Fruit fly (Drosophila melanogaster): ENCODE measurements around the gene Ho.

Gene Ho

dm6 chr3R:11669017-11669953 lies 10.3 kb upstream of the Ho start (continued):
- peak; percentile 12 for TF ChIP-seq caup (GFP tag; optimal IDR thresholded peaks at IDR 0.05; ENCODE audit: severe bottlenecking)
- TF ChIP-seq Deaf1 (tag; optimal IDR thresholded peaks at IDR 0.05): peak; percentile 83
- 0 out of 3 replicates have a peak, but pooled peaks have one; percentile 31 for TF ChIP-seq Doc3 (GFP tag; IDR thresholded peaks at IDR 0.05; ENCODE audit: partially characterized antibody)
- peak in 1 of 2 experiments; percentile 19 for TF ChIP-seq crp (GFP tag; optimal IDR thresholded peaks at IDR 0.05)
- peak; percentile 55 for TF ChIP-seq Jarid2 (GFP tag; optimal IDR thresholded peaks at IDR 0.05)
- 0 out of 3 replicates have a peak, but pooled peaks have one; percentile 10 for TF ChIP-seq CG16813 (GFP tag; IDR thresholded peaks at IDR 0.05; ENCODE audit: partially characterized antibody)
- TF ChIP-seq CG7372 (GFP tag; IDR thresholded peaks at IDR 0.05): no peak
- TF ChIP-seq HmgZ (tag; optimal IDR thresholded peaks at IDR 0.05): peak; percentile 14
- TF ChIP-seq CG6175 (GFP tag; IDR thresholded peaks at IDR 0.05): peak; percentile 71
- TF ChIP-seq Fer1 (GFP tag; optimal IDR thresholded peaks at IDR 0.05): peak; percentile 13
- TF ChIP-seq zf30C (GFP tag; optimal IDR thresholded peaks at IDR 0.05): no peak
- peak; percentile 77 for TF ChIP-seq CG5180 (GFP tag; optimal IDR thresholded peaks at IDR 0.05)
- peak; percentile 6 for TF ChIP-seq cwo (GFP tag; optimal IDR thresholded peaks at IDR 0.05)
- no peak for TF ChIP-seq Atf3 (GFP tag; optimal IDR thresholded peaks at IDR 0.05)
- TF ChIP-seq row (GFP tag; IDR thresholded peaks at IDR 0.05): 0 out of 3 replicates have a peak, but pooled peaks have one; percentile 7
- TF ChIP-seq Dip3 (GFP tag; optimal IDR thresholded peaks at IDR 0.05): no peak
- TF ChIP-seq B-H2 (GFP tag; optimal IDR thresholded peaks at IDR 0.05): peak; percentile 15
- peak; percentile 64 for TF ChIP-seq BtbVII (GFP tag; optimal IDR thresholded peaks at IDR 0.05)

- peak; percentile 25; the same call in 1 of the 2 replicates for TF ChIP-seq CG4360 (GFP tag; IDR thresholded peaks at IDR 0.05)
- no peak for TF ChIP-seq rib (GFP tag; IDR thresholded peaks at IDR 0.05)
- peak; percentile 88 for TF ChIP-seq scrt (GFP tag; optimal IDR thresholded peaks at IDR 0.05)
- no peak for TF ChIP-seq grau (tag; optimal IDR thresholded peaks at IDR 0.05)
- no peak for TF ChIP-seq CG2199 (GFP tag; IDR thresholded peaks at IDR 0.05)
- peak; percentile 41 for TF ChIP-seq Ets65A (GFP tag)
- no peak for TF ChIP-seq aop (GFP tag; IDR thresholded peaks at IDR 0.05)
- no peak for TF ChIP-seq abd-A (tag; optimal IDR thresholded peaks at IDR 0.05)
- no peak for TF ChIP-seq dmrt99B (tag; optimal IDR thresholded peaks at IDR 0.05)
- TF ChIP-seq chinmo (GFP tag; IDR thresholded peaks at IDR 0.05; ENCODE audit: partially characterized antibody): 0 out of 4 replicates have a peak, but pooled peaks have one; percentile 16
- no peak for TF ChIP-seq pnt (GFP tag; optimal IDR thresholded peaks at IDR 0.05)
- no peak for TF ChIP-seq CG18262 (tag; optimal IDR thresholded peaks at IDR 0.05)
- TF ChIP-seq Deaf1 (tag; optimal IDR thresholded peaks at IDR 0.05): peak; percentile 17
- TF ChIP-seq fd96Cb (tag; optimal IDR thresholded peaks at IDR 0.05): no peak
- TF ChIP-seq Dref (GFP tag; IDR thresholded peaks at IDR 0.05): no peak
- peak; percentile 83 for TF ChIP-seq CG8478 (optimal IDR thresholded peaks at IDR 0.05)
- no peak for TF ChIP-seq HHEX (GFP tag; optimal IDR thresholded peaks at IDR 0.05)
- no peak for TF ChIP-seq CG1792 (GFP tag; optimal IDR thresholded peaks at IDR 0.05)
- TF ChIP-seq jigr1 (GFP tag; IDR thresholded peaks at IDR 0.05): no peak
- TF ChIP-seq jing (GFP tag; optimal IDR thresholded peaks at IDR 0.05): no peak
- no peak for TF ChIP-seq CG32767 (GFP tag; IDR thresholded peaks at IDR 0.05)
- no peak for TF ChIP-seq CG12219 (GFP tag; optimal IDR thresholded peaks at IDR 0.05)
- no peak for TF ChIP-seq CoRest (tag; optimal IDR thresholded peaks at IDR 0.05)
- no peak for TF ChIP-seq zen2 (GFP tag; IDR thresholded peaks at IDR 0.05; ENCODE audit: partially characterized antibody)
- no peak for TF ChIP-seq exex (tag; optimal IDR thresholded peaks at IDR 0.05)
- no peak for TF ChIP-seq Vsx1 (GFP tag; optimal IDR thresholded peaks at IDR 0.05)
Measured at dm6 chr3R:11669954-11670347, 9.6 kb upstream of the Ho start.
